Worm (Caenorhabditis elegans) whole organism, mixed stage, embryonic: ENCODE data around the gene pax-3.

Experiments used
- M03D4.4 ChIP-seq: sonication (generic microtip); optimal IDR thresholded peaks from 2 replicates; lab custom pipeline; 2017; ENCODE audit warnings: mild to moderate bottlenecking, missing genetic modification characterization, missing compliant biosample characterization
- ceh-43 ChIP-seq: fragments of 200-800 bp; sonication (Bioruptor generic); optimal IDR thresholded peaks from 2 replicates; lab custom pipeline; 2018; ENCODE audit warnings: mild to moderate bottlenecking, missing genetic modification characterization, moderate library complexity, missing compliant biosample characterization
- ceh-83 ChIP-seq: fragments of 200-800 bp; sonication (Bioruptor generic); optimal IDR thresholded peaks from 2 replicates; lab custom pipeline; 2018; ENCODE audit warnings: mild to moderate bottlenecking, missing genetic modification characterization, missing compliant biosample characterization
- ces-1 ChIP-seq: fragments of 150-350 bp; optimal IDR thresholded peaks from 2 replicates; lab custom pipeline; 2014; ENCODE audit warnings: missing biosample characterization, missing genetic modification reagents, missing genetic modification characterization
- elt-1 ChIP-seq: sonication (generic microtip); optimal IDR thresholded peaks from 2 replicates; lab custom pipeline; 2017; ENCODE audit warnings: missing genetic modification characterization, mild to moderate bottlenecking, missing compliant biosample characterization, antibody characterized with exemption, moderate library complexity, borderline replicate concordance; ENCODE audit not compliant: insufficient read depth
- mab-5 ChIP-seq: fragments of 150-350 bp; optimal IDR thresholded peaks from 2 replicates; lab custom pipeline; 2014; ENCODE audit warnings: missing biosample characterization, missing genetic modification characterization
- nhr-12 ChIP-seq: fragments of 150-350 bp; optimal IDR thresholded peaks from 2 replicates; lab custom pipeline; 2014; ENCODE audit warnings: missing biosample characterization, missing genetic modification characterization
- nhr-76 ChIP-seq: sonication (generic microtip); optimal IDR thresholded peaks from 2 replicates; lab custom pipeline; 2017; ENCODE audit warnings: missing biosample characterization, missing genetic modification characterization
- tbx-8 ChIP-seq: fragments of 200-800 bp; sonication (Bioruptor generic); optimal IDR thresholded peaks from 2 replicates; lab custom pipeline; 2018; ENCODE audit warnings: mild to moderate bottlenecking, missing genetic modification characterization, moderate library complexity, missing compliant biosample characterization

ce11 chrII:10132818-10133217 is 13.6 kb upstream of the pax-3 start:
- no peak for TF ChIP-seq nhr-76 (tag; lab: Kevin White, UChicago)
- no peak for TF ChIP-seq ceh-43 (GFP tag; lab: Kevin White, UChicago)
- no peak for TF ChIP-seq elt-1 (tag; lab: Kevin White, UChicago)
- TF ChIP-seq nhr-12 (tag; lab: Kevin White, UChicago): no peak
- TF ChIP-seq M03D4.4: no peak
- no peak for TF ChIP-seq ces-1 (GFP tag; lab: Kevin White, UChicago)
- TF ChIP-seq mab-5 (tag; lab: Kevin White, UChicago): no peak
- TF ChIP-seq ceh-83 (GFP tag; lab: Kevin White, UChicago): no peak
- no peak for TF ChIP-seq tbx-8
